Worm (Caenorhabditis elegans): ENCODE measurements around the gene adk-1.
"Not testable (repeated sequence)": the region's sequence is repeated elsewhere in the genome, so short reads cannot be mapped to it uniquely, and the experiment has no call there.

adk-1 gene

ce11 chrIV:11218037-11218436 lies 7.4 kb upstream of the adk-1 start, which contains the start of gene zip-6:
Gene zip-6 (minus strand): TSS chrIV:11218137.
- TF ChIP-seq W03F9.2 (tag; optimal IDR thresholded peaks at IDR 0.05) (no peak), him-1 (tag; optimal IDR thresholded peaks at IDR 0.05) (no peak), dao-5 (tag; optimal IDR thresholded peaks at IDR 0.05) (no peak)

- TF ChIP-seq him-1 (tag; optimal IDR thresholded peaks at IDR 0.05) (no peak), W03F9.2 (tag; optimal IDR thresholded peaks at IDR 0.05) (no peak), dao-5 (tag; optimal IDR thresholded peaks at IDR 0.05) (no peak)
Observed at ce11 chrIV:11212978-11213377, 2.3 kb upstream of the adk-1 start.

ce11 chrIV:11211547-11211946 lies 916 bp upstream of the adk-1 start:
- TF ChIP-seq dao-5 (tag; optimal IDR thresholded peaks at IDR 0.05) (no peak), him-1 (tag; optimal IDR thresholded peaks at IDR 0.05) (no peak), W03F9.2 (tag; optimal IDR thresholded peaks at IDR 0.05) (no peak)

- no peak for TF ChIP-seq dao-5 (tag; optimal IDR thresholded peaks at IDR 0.05)
- TF ChIP-seq him-1 (tag; optimal IDR thresholded peaks at IDR 0.05): no peak
- no peak for TF ChIP-seq W03F9.2 (tag; optimal IDR thresholded peaks at IDR 0.05)
Observed at ce11 chrIV:11207186-11207585, 3.4 kb downstream of the adk-1 start, which contains the start of gene R07H5.9. Gene R07H5.9 (plus strand): TSS chrIV:11207486.

DNA sequence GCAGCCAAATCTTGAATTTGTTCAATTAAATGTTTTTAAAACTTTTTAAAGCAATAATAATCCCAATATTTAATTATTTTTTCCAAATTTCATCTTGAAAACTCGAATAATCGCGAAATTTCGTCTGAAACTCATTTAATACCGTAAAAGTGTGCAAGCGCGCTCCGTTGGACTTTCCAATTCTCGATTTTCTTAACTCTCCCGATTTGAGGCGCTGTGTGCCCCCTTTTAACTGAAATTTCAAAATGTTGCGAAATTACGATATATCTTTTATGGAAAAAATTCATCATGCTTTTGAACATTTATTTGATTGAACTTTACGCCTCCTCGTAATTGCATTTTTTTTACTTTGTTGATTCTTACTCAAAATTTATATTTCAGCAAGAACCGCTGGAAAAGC lies 8.2 kb downstream of the adk-1 start, which contains the start of gene R07H5.11:
R07H5.11 (plus strand) TSS at position 380 of the 400 bp plus-strand sequence.
- TF ChIP-seq him-1, dao-5, W03F9.2 (tag; optimal IDR thresholded peaks at IDR 0.05): not testable (repeated sequence)

ce11 chrIV:11198983-11199382 lies 11.6 kb downstream of the adk-1 start, which contains the start of gene R07H5.16:
Gene R07H5.16 (plus strand): TSS chrIV:11199330.
- TF ChIP-seq W03F9.2, him-1, dao-5 (tag; optimal IDR thresholded peaks at IDR 0.05): not testable (repeated sequence)

ce11 chrIV:11189411-11189810 lies 21.2 kb downstream of the adk-1 start, which contains the start of gene fbxb-79:
Gene fbxb-79 (minus strand): TSS chrIV:11189511.
- TF ChIP-seq dao-5 (tag; optimal IDR thresholded peaks at IDR 0.05) (no peak), him-1 (tag; optimal IDR thresholded peaks at IDR 0.05) (no peak), W03F9.2 (tag; optimal IDR thresholded peaks at IDR 0.05) (no peak)

DNA sequence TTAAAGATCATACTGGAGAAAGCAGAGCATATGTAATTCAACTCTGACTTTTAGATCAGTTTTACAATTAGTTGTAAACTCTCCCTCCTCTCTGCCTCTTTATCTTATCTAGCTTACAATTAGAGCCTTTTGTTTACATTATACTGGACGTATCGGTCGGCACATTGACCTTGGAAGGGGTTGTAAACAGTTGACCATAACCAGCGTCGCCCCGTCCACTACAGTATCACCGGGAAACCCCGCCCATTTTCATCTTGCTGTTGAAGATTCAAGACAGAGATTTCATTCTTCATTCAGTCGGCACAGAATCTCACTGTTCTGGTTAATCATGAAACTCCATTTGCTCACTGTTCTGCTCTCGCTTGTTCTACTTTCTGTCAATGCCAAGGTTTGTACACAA lies 23.9 kb downstream of the adk-1 start, which contains the start of gene sdz-27:
sdz-27 (plus strand) TSS at position 301 of the 400 bp plus-strand sequence.
- TF ChIP-seq him-1 (tag; optimal IDR thresholded peaks at IDR 0.05): no peak
- TF ChIP-seq W03F9.2 (tag; optimal IDR thresholded peaks at IDR 0.05): no peak
- no peak for TF ChIP-seq dao-5 (tag; optimal IDR thresholded peaks at IDR 0.05)

ce11 chrIV:11183991-11184390 lies 26.6 kb downstream of the adk-1 start, which contains the start of gene nuaf-3:
Gene nuaf-3 (plus strand): TSS chrIV:11184291.
- TF ChIP-seq him-1 (tag; optimal IDR thresholded peaks at IDR 0.05) (no peak), dao-5 (tag; optimal IDR thresholded peaks at IDR 0.05) (no peak), W03F9.2 (tag; optimal IDR thresholded peaks at IDR 0.05) (no peak)

ce11 chrIV:11183013-11183412 lies 27.6 kb downstream of the adk-1 start, which contains the start of gene prx-14:
Gene prx-14 (plus strand): TSS chrIV:11183132.
- TF ChIP-seq him-1 (tag; optimal IDR thresholded peaks at IDR 0.05) (no peak), dao-5 (tag; optimal IDR thresholded peaks at IDR 0.05) (no peak), W03F9.2 (tag; optimal IDR thresholded peaks at IDR 0.05) (no peak)

- TF ChIP-seq him-1 (tag; optimal IDR thresholded peaks at IDR 0.05): no peak
- TF ChIP-seq W03F9.2 (tag; optimal IDR thresholded peaks at IDR 0.05): no peak
- no peak for TF ChIP-seq dao-5 (tag; optimal IDR thresholded peaks at IDR 0.05)
Observed at ce11 chrIV:11180077-11180476, 30.6 kb downstream of the adk-1 start.

- TF ChIP-seq him-1 (tag; optimal IDR thresholded peaks at IDR 0.05) (peak; percentile 25), W03F9.2 (tag; optimal IDR thresholded peaks at IDR 0.05) (peak; percentile 77)
Observed at ce11 chrIV:11179123-11179740, 31.4 kb downstream of the adk-1 start, which contains the start of gene cpt-2. Gene cpt-2 (plus strand): TSS chrIV:11179645.

DNA sequence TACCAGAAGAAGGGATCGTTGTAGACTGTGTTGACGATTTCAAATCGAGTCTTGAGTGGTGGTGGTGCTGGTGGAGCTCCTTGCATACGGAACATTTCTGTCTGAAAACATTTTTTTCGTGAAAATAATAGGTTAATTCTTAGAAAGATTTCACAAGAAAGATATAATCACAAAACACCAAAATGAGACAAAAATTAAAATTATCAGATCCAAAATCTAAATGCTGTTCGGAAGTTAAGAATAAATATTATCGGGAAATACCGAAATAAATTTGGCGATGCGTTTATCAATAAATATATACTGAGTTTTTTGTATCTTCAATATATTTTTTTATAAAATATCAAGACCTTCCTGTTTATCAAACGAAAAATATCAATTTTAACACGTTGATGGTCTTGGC lies 32.1 kb downstream of the adk-1 start, which contains the start of gene C08F8.9:
C08F8.9 (minus strand) TSS at position 101 of the 400 bp plus-strand sequence.
- TF ChIP-seq dao-5 (tag; optimal IDR thresholded peaks at IDR 0.05): no peak
- no peak for TF ChIP-seq W03F9.2 (tag; optimal IDR thresholded peaks at IDR 0.05)
- no peak for TF ChIP-seq him-1 (tag; optimal IDR thresholded peaks at IDR 0.05)

DNA sequence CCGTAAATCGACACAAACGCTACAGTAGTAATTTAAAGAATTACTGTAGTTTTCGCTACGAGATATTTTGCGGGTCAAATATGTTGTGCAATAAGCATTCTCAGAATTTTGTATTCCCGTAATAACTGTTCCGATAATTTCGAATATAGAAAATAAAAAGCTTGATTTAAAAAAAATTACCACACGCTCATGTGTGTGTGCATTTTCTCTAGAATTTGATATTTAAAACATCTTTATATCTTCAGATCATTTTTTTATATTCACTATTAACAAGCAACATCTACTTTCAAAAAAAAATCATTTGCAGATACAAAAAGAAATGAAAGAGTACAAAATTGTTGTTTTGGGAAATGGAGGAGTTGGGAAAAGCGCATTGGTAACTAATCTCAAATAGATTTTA lies 33.7 kb downstream of the adk-1 start, which contains the start of gene rap-3:
rap-3 (plus strand) TSS at position 301 of the 400 bp plus-strand sequence.
- TF ChIP-seq dao-5 (tag; optimal IDR thresholded peaks at IDR 0.05) (no peak), him-1 (tag; optimal IDR thresholded peaks at IDR 0.05) (no peak), W03F9.2 (tag; optimal IDR thresholded peaks at IDR 0.05) (no peak)

Data from whole organism, L4/young adult.